3 worm cellular contexts compared by ENCODE assay signal in genomic region chrIV:13788652-13789051, ce11.
A peak's percentile ranks its signal among the peaks of the same experiment; 100 is the strongest.
TF ChIP-seq lines count a peak whose summit lies in the region.

sas-6 (minus strand) TSS chrIV:13788731.
Y45F10D.7 (plus strand) TSS chrIV:13788907.

TF ChIP-seq in whole organism, L1 larva, 84 proteins besides CTCF, POLR2A, EP300 and RAD21 (continued from another document):
- TF ChIP-seq ceh-82 (tag; optimal IDR thresholded peaks at IDR 0.05; lab: Kevin White, UChicago) = peak; percentile 12 to 83 (median 28)
- no peak for TF ChIP-seq pqm-1 (tag; optimal IDR thresholded peaks at IDR 0.05; lab: Kevin White, UChicago)
- TF ChIP-seq unc-98 (GFP tag; IDR thresholded peaks at IDR 0.05; lab: Robert Waterston, UW) = no peak
- peak; percentile 81 for TF ChIP-seq snu-23 (GFP tag; optimal IDR thresholded peaks at IDR 0.05; lab: Kevin White, UChicago)
- peak; percentile 91 to 97 for TF ChIP-seq lin-35 (GFP tag; optimal IDR thresholded peaks at IDR 0.05; lab: Kevin White, UChicago)
- peak; percentile 14 for TF ChIP-seq fkh-10 (GFP tag; optimal IDR thresholded peaks at IDR 0.05; lab: Kevin White, UChicago)
- peak; percentile 71 for TF ChIP-seq nhr-47 (tag; optimal IDR thresholded peaks at IDR 0.05; lab: Kevin White, UChicago)
- peak; percentile 6 for TF ChIP-seq nhr-77 (tag; optimal IDR thresholded peaks at IDR 0.05; lab: Kevin White, UChicago)
- TF ChIP-seq unc-86 (tag; optimal IDR thresholded peaks at IDR 0.05; lab: Kevin White, UChicago) = peak; percentile 9
- TF ChIP-seq mep-1 (tag; optimal IDR thresholded peaks at IDR 0.05; lab: Kevin White, UChicago) = peak; percentile 60
- TF ChIP-seq pag-3 (tag; optimal IDR thresholded peaks at IDR 0.05; lab: Kevin White, UChicago; ENCODE audit: borderline replicate concordance, insufficient read depth) = no peak
- no peak for TF ChIP-seq ceh-90 (tag; optimal IDR thresholded peaks at IDR 0.05; lab: Kevin White, UChicago)
- TF ChIP-seq nhr-237 (tag; optimal IDR thresholded peaks at IDR 0.05; lab: Kevin White, UChicago) = no peak
- TF ChIP-seq pax-3 (tag; optimal IDR thresholded peaks at IDR 0.05; lab: Kevin White, UChicago) = peak; percentile 18
- peak; percentile 47 for TF ChIP-seq tbx-2 (tag; optimal IDR thresholded peaks at IDR 0.05; lab: Kevin White, UChicago)
- peak; percentile 32 for TF ChIP-seq C04F5.9 (tag; optimal IDR thresholded peaks at IDR 0.05; lab: Kevin White, UChicago)
- peak in 1 of 2 experiments; percentile 43 for TF ChIP-seq mdl-1 (tag; optimal IDR thresholded peaks at IDR 0.05; lab: Kevin White, UChicago)
- TF ChIP-seq skn-1 (tag; optimal IDR thresholded peaks at IDR 0.05; lab: Kevin White, UChicago) = peak; percentile 75
- peak; percentile 44 for TF ChIP-seq nhr-20 (tag; optimal IDR thresholded peaks at IDR 0.05; lab: Kevin White, UChicago)
- peak; percentile 97 for TF ChIP-seq F16B12.6 (tag; optimal IDR thresholded peaks at IDR 0.05; lab: Kevin White, UChicago)
- no peak for TF ChIP-seq Y116A8C.19 (tag; optimal IDR thresholded peaks at IDR 0.05; lab: Kevin White, UChicago; ENCODE audit: borderline replicate concordance)
- peak; percentile 69 for TF ChIP-seq nhr-71 (tag; optimal IDR thresholded peaks at IDR 0.05; lab: Kevin White, UChicago)
- no peak for TF ChIP-seq grh-1 (GFP tag; IDR thresholded peaks at IDR 0.05; lab: Robert Waterston, UW)
- peak; percentile 59 for TF ChIP-seq lin-13 (GFP tag; optimal IDR thresholded peaks at IDR 0.05; lab: Kevin White, UChicago)
- TF ChIP-seq nhr-76 (tag; optimal IDR thresholded peaks at IDR 0.05; lab: Kevin White, UChicago) = no peak
- peak; percentile 19 for TF ChIP-seq blmp-1 (tag; optimal IDR thresholded peaks at IDR 0.05; lab: Kevin White, UChicago)
- TF ChIP-seq fos-1 (tag; optimal IDR thresholded peaks at IDR 0.05; lab: Kevin White, UChicago) = peak; percentile 60
- TF ChIP-seq lin-15B (tag; optimal IDR thresholded peaks at IDR 0.05; lab: Kevin White, UChicago) = peak; percentile 71
- TF ChIP-seq sox-4 (tag; optimal IDR thresholded peaks at IDR 0.05; lab: Kevin White, UChicago) = no peak
- TF ChIP-seq efl-1 (optimal IDR thresholded peaks at IDR 0.05; lab: Kevin White, UChicago) = peak; percentile 62 to 95
- peak; percentile 94 to 99 for TF ChIP-seq efl-1 (GFP tag; optimal IDR thresholded peaks at IDR 0.05 in 1 of 2; lab: Kevin White, UChicago)
- peak; percentile 81 for TF ChIP-seq C16A3.4 (tag; optimal IDR thresholded peaks at IDR 0.05; lab: Kevin White, UChicago)

TF ChIP-seq in whole organism, L3 larva, 47 proteins besides CTCF, POLR2A, EP300 and RAD21 (continued from another document):
- TF ChIP-seq nhr-28 (tag; optimal IDR thresholded peaks at IDR 0.05; lab: Kevin White, UChicago) (no peak), aly-2 (tag; optimal IDR thresholded peaks at IDR 0.05; lab: Kevin White, UChicago) (no peak), daf-12 (tag; optimal IDR thresholded peaks at IDR 0.05; lab: Kevin White, UChicago) (no peak), unc-62 (GFP tag; optimal IDR thresholded peaks at IDR 0.05; lab: Kevin White, UChicago) (no peak), egl-5 (tag; optimal IDR thresholded peaks at IDR 0.05; lab: Kevin White, UChicago) (peak; percentile 86), ceh-82 (tag; optimal IDR thresholded peaks at IDR 0.05; lab: Kevin White, UChicago) (no peak), unc-39 (tag; optimal IDR thresholded peaks at IDR 0.05; lab: Kevin White, UChicago) (no peak), elt-1 (tag; optimal IDR thresholded peaks at IDR 0.05; lab: Kevin White, UChicago) (no peak), snpc-4 (tag; optimal IDR thresholded peaks at IDR 0.05; lab: Kevin White, UChicago) (peak; percentile 75), mml-1 (tag; optimal IDR thresholded peaks at IDR 0.05; lab: Kevin White, UChicago) (no peak), ceh-28 (tag; optimal IDR thresholded peaks at IDR 0.05; lab: Kevin White, UChicago) (no peak), ceh-9 (tag; optimal IDR thresholded peaks at IDR 0.05; lab: Kevin White, UChicago) (no peak), skn-1 (tag; optimal IDR thresholded peaks at IDR 0.05; lab: Kevin White, UChicago) (peak; percentile 11), nfya-1 (tag; optimal IDR thresholded peaks at IDR 0.05; lab: Kevin White, UChicago; ENCODE audit: insufficient read depth) (peak; percentile 94), ztf-11 (tag; optimal IDR thresholded peaks at IDR 0.05; lab: Kevin White, UChicago) (no peak), tbx-2 (tag; optimal IDR thresholded peaks at IDR 0.05; lab: Kevin White, UChicago) (no peak), ama-1 (optimal IDR thresholded peaks at IDR 0.05; lab: Kevin White, UChicago) (no peak), mdl-1 (tag; optimal IDR thresholded peaks at IDR 0.05; lab: Kevin White, UChicago) (no peak), lin-39 (tag; optimal IDR thresholded peaks at IDR 0.05; lab: Kevin White, UChicago) (peak; percentile 54)
TF ChIP-seq in whole organism, L3 larva: peak in this region for 14.

TF ChIP-seq in whole organism, young adult, 124 proteins besides CTCF, POLR2A, EP300 and RAD21 (continued from another document):
- TF ChIP-seq dox-1 (GFP tag; IDR thresholded peaks at IDR 0.05; lab: Robert Waterston, UW) (peak; percentile 68), ama-1 (optimal IDR thresholded peaks at IDR 0.05; lab: Kevin White, UChicago) (no peak), ama-1 (GFP tag; optimal IDR thresholded peaks at IDR 0.05; lab: Kevin White, UChicago) (no peak), dpl-1 (GFP tag; optimal IDR thresholded peaks at IDR 0.05; lab: Kevin White, UChicago) (peak; percentile 80), dpff-1 (tag; optimal IDR thresholded peaks at IDR 0.05; lab: Kevin White, UChicago) (no peak), nhr-80 (tag; optimal IDR thresholded peaks at IDR 0.05; lab: Kevin White, UChicago) (no peak), hmg-1.2 (GFP tag; IDR thresholded peaks at IDR 0.05; lab: Robert Waterston, UW) (peak; percentile 38; the same call in 1 of the 2 replicates), attf-3 (GFP tag; conservative IDR thresholded peaks at IDR 0.05; lab: Robert Waterston, UW) (peak; percentile 70), lsl-1 (GFP tag; optimal IDR thresholded peaks at IDR 0.05; lab: Kevin White, UChicago) (peak; percentile 91), nfya-1 (tag; optimal IDR thresholded peaks at IDR 0.05; lab: Kevin White, UChicago; ENCODE audit: borderline replicate concordance, insufficient read depth) (no peak), zfh-2 (GFP tag; conservative IDR thresholded peaks at IDR 0.05; lab: Robert Waterston, UW) (no peak), T07F8.4 (tag; optimal IDR thresholded peaks at IDR 0.05; lab: Kevin White, UChicago) (no peak), somi-1 (GFP tag; optimal IDR thresholded peaks at IDR 0.05; lab: Kevin White, UChicago) (no peak), madf-10 (tag; optimal IDR thresholded peaks at IDR 0.05; lab: Kevin White, UChicago) (no peak), let-607 (tag; optimal IDR thresholded peaks at IDR 0.05; lab: Kevin White, UChicago) (no peak), ceh-58 (GFP tag; IDR thresholded peaks at IDR 0.05; lab: Robert Waterston, UW) (no peak), ets-4 (GFP tag; optimal IDR thresholded peaks at IDR 0.05; lab: Kevin White, UChicago) (no peak), madf-8 (GFP tag; conservative IDR thresholded peaks at IDR 0.05; lab: Robert Waterston, UW) (no peak), cebp-1 (GFP tag; IDR thresholded peaks at IDR 0.05; lab: Robert Waterston, UW) (no peak), cebp-1 (tag; optimal IDR thresholded peaks at IDR 0.05; lab: Kevin White, UChicago) (peak; percentile 28), nhr-179 (tag; optimal IDR thresholded peaks at IDR 0.05; lab: Kevin White, UChicago) (no peak), mel-28 (tag; optimal IDR thresholded peaks at IDR 0.05; lab: Kevin White, UChicago; ENCODE audit: borderline replicate concordance) (no peak), ceh-40 (GFP tag; IDR thresholded peaks at IDR 0.05; lab: Robert Waterston, UW) (no peak), F57A8.1 (GFP tag; optimal IDR thresholded peaks at IDR 0.05; lab: Kevin White, UChicago) (no peak), ztf-25 (GFP tag; IDR thresholded peaks at IDR 0.05; lab: Robert Waterston, UW) (no peak), F37B4.10 (GFP tag; IDR thresholded peaks at IDR 0.05; lab: Robert Waterston, UW) (no peak), hsf-1 (GFP tag; IDR thresholded peaks at IDR 0.05; lab: Robert Waterston, UW) (no peak), atf-7 (tag; optimal IDR thresholded peaks at IDR 0.05; lab: Kevin White, UChicago) (no peak), repo-1 (tag; optimal IDR thresholded peaks at IDR 0.05; lab: Kevin White, UChicago) (no peak), lsy-27 (tag; optimal IDR thresholded peaks at IDR 0.05; lab: Kevin White, UChicago; ENCODE audit: borderline replicate concordance, insufficient read depth) (no peak), pbrm-1 (GFP tag; IDR thresholded peaks at IDR 0.05; lab: Robert Waterston, UW) (peak; percentile 34; the same call in 1 of the 2 replicates), F22D6.2 (tag; optimal IDR thresholded peaks at IDR 0.05; lab: Kevin White, UChicago) (no peak), T26A5.8 (tag; optimal IDR thresholded peaks at IDR 0.05; lab: Kevin White, UChicago) (no peak), nfya-2 (GFP tag; IDR thresholded peaks at IDR 0.05; lab: Robert Waterston, UW) (no peak), xnd-1 (tag; optimal IDR thresholded peaks at IDR 0.05; lab: Kevin White, UChicago) (no peak), ceh-91 (GFP tag; IDR thresholded peaks at IDR 0.05; lab: Robert Waterston, UW) (peak; percentile 31; the same call in 1 of the 2 replicates), D2030.7 (GFP tag; IDR thresholded peaks at IDR 0.05; lab: Robert Waterston, UW) (peak; percentile 46; the same call in 1 of the 2 replicates), egl-44 (GFP tag; IDR thresholded peaks at IDR 0.05; lab: Robert Waterston, UW) (no peak), ztf-22 (GFP tag; optimal IDR thresholded peaks at IDR 0.05; lab: Kevin White, UChicago) (no peak), Y53G8AR.9 (GFP tag; conservative IDR thresholded peaks at IDR 0.05; lab: Robert Waterston, UW) (no peak), ceh-100 (GFP tag; IDR thresholded peaks at IDR 0.05; lab: Robert Waterston, UW) (no peak), B0019.2 (GFP tag; conservative IDR thresholded peaks at IDR 0.05; lab: Robert Waterston, UW) (peak; percentile 33; the same call in 1 of the 2 replicates), rcor-1 (GFP tag; IDR thresholded peaks at IDR 0.05; lab: Robert Waterston, UW) (0 out of 2 replicates have a peak, but pooled peaks have one; percentile 18), attf-5 (GFP tag; optimal IDR thresholded peaks at IDR 0.05; lab: Kevin White, UChicago) (peak; percentile 51), snpc-3.4 (tag; optimal IDR thresholded peaks at IDR 0.05; lab: Kevin White, UChicago) (peak; percentile 24), mcd-1 (GFP tag; IDR thresholded peaks at IDR 0.05; lab: Robert Waterston, UW) (0 out of 2 replicates have a peak, but pooled peaks have one; percentile 30), Y67H2A.10 (GFP tag; conservative IDR thresholded peaks at IDR 0.05; lab: Robert Waterston, UW) (no peak), die-1 (tag; optimal IDR thresholded peaks at IDR 0.05; lab: Kevin White, UChicago) (no peak), egl-18 (GFP tag; IDR thresholded peaks at IDR 0.05; lab: Robert Waterston, UW) (no peak), F52B5.7 (tag; optimal IDR thresholded peaks at IDR 0.05; lab: Kevin White, UChicago) (no peak), hlh-12 (tag; optimal IDR thresholded peaks at IDR 0.05; lab: Kevin White, UChicago) (no peak), hrde-1 (tag; optimal IDR thresholded peaks at IDR 0.05; lab: Kevin White, UChicago; ENCODE audit: borderline replicate concordance) (no peak), ceh-79 (tag; optimal IDR thresholded peaks at IDR 0.05; lab: Kevin White, UChicago) (no peak), B0035.1 (tag; optimal IDR thresholded peaks at IDR 0.05; lab: Kevin White, UChicago) (no peak), let-526 (GFP tag; IDR thresholded peaks at IDR 0.05; lab: Robert Waterston, UW) (no peak), lin-54 (GFP tag; optimal IDR thresholded peaks at IDR 0.05; lab: Kevin White, UChicago) (peak; percentile 87), sea-2 (GFP tag; IDR thresholded peaks at IDR 0.05; lab: Robert Waterston, UW) (no peak), F23B12.7 (tag; optimal IDR thresholded peaks at IDR 0.05; lab: Kevin White, UChicago; ENCODE audit: insufficient read depth) (peak; percentile 71), B0261.1 (tag; optimal IDR thresholded peaks at IDR 0.05; lab: Kevin White, UChicago) (no peak), attf-6 (GFP tag; IDR thresholded peaks at IDR 0.05; lab: Robert Waterston, UW) (peak; percentile 88), tlf-1 (GFP tag; optimal IDR thresholded peaks at IDR 0.05; lab: Kevin White, UChicago) (no peak), tbx-9 (tag; optimal IDR thresholded peaks at IDR 0.05; lab: Kevin White, UChicago; ENCODE audit: borderline replicate concordance) (no peak), lir-1 (GFP tag; conservative IDR thresholded peaks at IDR 0.05; lab: Robert Waterston, UW) (no peak), Y56A3A.18 (GFP tag; IDR thresholded peaks at IDR 0.05; lab: Robert Waterston, UW) (no peak), ztf-26 (tag; optimal IDR thresholded peaks at IDR 0.05; lab: Kevin White, UChicago) (no peak), madf-3 (GFP tag; IDR thresholded peaks at IDR 0.05; lab: Robert Waterston, UW) (no peak), B0336.3 (GFP tag; IDR thresholded peaks at IDR 0.05; lab: Robert Waterston, UW) (no peak), F49E8.2 (tag; optimal IDR thresholded peaks at IDR 0.05; lab: Kevin White, UChicago; ENCODE audit: insufficient read depth) (peak; percentile 11), ZK185.1 (tag; optimal IDR thresholded peaks at IDR 0.05; lab: Kevin White, UChicago; ENCODE audit: poor library complexity, severe bottlenecking) (peak; percentile 36), F10E7.11 (tag; optimal IDR thresholded peaks at IDR 0.05; lab: Kevin White, UChicago) (no peak), lag-1 (GFP tag; IDR thresholded peaks at IDR 0.05; lab: Robert Waterston, UW) (no peak), gei-17 (GFP tag; optimal IDR thresholded peaks at IDR 0.05; lab: Kevin White, UChicago) (no peak), ztf-6 (GFP tag; IDR thresholded peaks at IDR 0.05; lab: Robert Waterston, UW) (no peak), pha-4 (tag; optimal IDR thresholded peaks at IDR 0.05; lab: Kevin White, UChicago) (peak; percentile 27), fkh-3 (tag; optimal IDR thresholded peaks at IDR 0.05; lab: Kevin White, UChicago) (no peak), mxl-1 (tag; optimal IDR thresholded peaks at IDR 0.05; lab: Kevin White, UChicago) (no peak), egrh-3 (GFP tag; IDR thresholded peaks at IDR 0.05; lab: Robert Waterston, UW) (no peak), efl-1 (GFP tag; optimal IDR thresholded peaks at IDR 0.05; lab: Kevin White, UChicago) (peak; percentile 89), ztf-18 (tag; optimal IDR thresholded peaks at IDR 0.05; lab: Kevin White, UChicago) (peak; percentile 23), aptf-3 (GFP tag; IDR thresholded peaks at IDR 0.05; lab: Robert Waterston, UW) (no peak), ekl-4 (GFP tag; IDR thresholded peaks at IDR 0.05; lab: Robert Waterston, UW) (no peak)
